Fruit fly (Drosophila melanogaster): ENCODE measurements around the gene CG1622.

- TF ChIP-seq CG8478 (optimal IDR thresholded peaks at IDR 0.05): no peak
- no peak for TF ChIP-seq pan (optimal IDR thresholded peaks at IDR 0.05)
- no peak for TF ChIP-seq EcR (GFP tag; optimal IDR thresholded peaks at IDR 0.05)
- TF ChIP-seq psq (optimal IDR thresholded peaks at IDR 0.05): no peak
- TF ChIP-seq usp (GFP tag; optimal IDR thresholded peaks at IDR 0.05): no peak
- no peak for TF ChIP-seq Dll (optimal IDR thresholded peaks at IDR 0.05)
Observed at dm6 chrX:13248515-13248914, 48.4 kb upstream of the CG1622 start.
